Fruit fly (Drosophila melanogaster) Kc167 (cell line): Measurements from ENCODE around the gene Jon25Bii.

Source experiments
- h ChIP-seq: fragments of >200 bp; optimal IDR thresholded peaks from 3 replicates; lab custom pipeline; 2018; ENCODE audit warnings: missing external identifiers
- psq ChIP-seq: fragments of >200 bp; optimal IDR thresholded peaks from 2 replicates; lab custom pipeline; 2017; ENCODE audit warnings: missing external identifiers
- ttk ChIP-seq: sonication (Bioruptor generic); optimal IDR thresholded peaks from 2 replicates; lab custom pipeline; 2017; ENCODE audit warnings: missing external identifiers

dm6 chr2L:4967511-4967910 lies 14.6 kb upstream of the Jon25Bii start, which contains the start of gene eIF3i:
- TF ChIP-seq psq (lab: Kevin White, UChicago) (no peak), h (lab: Kevin White, UChicago) (no peak), ttk (lab: Kevin White, UChicago) (no peak)
